Worm (Caenorhabditis elegans) whole organism, L1 larva: ENCODE measurements around the gene rcat-1.

Source experiments
- aly-2 ChIP-seq: fragments of 150-350 bp; optimal IDR thresholded peaks from 2 replicates; lab custom pipeline; 2014; ENCODE audit warnings: missing biosample characterization, missing genetic modification characterization
- efl-1 ChIP-seq, 4 experiments: fragments of 150-350 bp; optimal IDR thresholded peaks in 3 of 4; peaks in 1 of 4; 1 replicate in 1 of 4; 2 replicates in 3 of 4; lab custom pipeline; 2014; ENCODE audit warnings: missing biosample characterization in 2 of 4, missing genetic modification characterization in 2 of 4, missing genetic modification reagents in 2 of 4
- elt-3 ChIP-seq, 6 experiments: fragments of 150-350 bp in 1 of 6; sonication (generic microtip); optimal IDR thresholded peaks; 2 replicates each; lab custom pipeline; 2017 to 2018; ENCODE audit warnings: missing biosample characterization in 6 of 6, missing genetic modification characterization in 6 of 6, inconsistent platforms in 1 of 6
- fkh-10 ChIP-seq: sonication (generic microtip); optimal IDR thresholded peaks from 2 replicates; lab custom pipeline; 2017; ENCODE audit warnings: missing biosample characterization, missing genetic modification reagents, missing genetic modification characterization
- mdl-1 ChIP-seq, 2 experiments: fragments of 150-350 bp; optimal IDR thresholded peaks; 2 replicates each; lab custom pipeline; 2014 to 2017; ENCODE audit warnings: missing biosample characterization in 2 of 2, missing genetic modification characterization in 2 of 2, inconsistent platforms in 1 of 2
- nhr-237 ChIP-seq: fragments of 150-350 bp; optimal IDR thresholded peaks from 2 replicates; lab custom pipeline; 2014; ENCODE audit warnings: missing biosample characterization, missing genetic modification characterization
- tlp-1 ChIP-seq: fragments of 150-350 bp; optimal IDR thresholded peaks from 2 replicates; lab custom pipeline; 2014; ENCODE audit warnings: missing biosample characterization, missing genetic modification characterization
- unc-130 ChIP-seq: fragments of 150-350 bp; optimal IDR thresholded peaks from 2 replicates; lab custom pipeline; 2017; ENCODE audit warnings: missing biosample characterization, missing genetic modification characterization, inconsistent platforms
- unc-62 ChIP-seq: fragments of 150-350 bp; optimal IDR thresholded peaks from 2 replicates; lab custom pipeline; 2014; ENCODE audit warnings: missing biosample characterization, missing genetic modification reagents, missing genetic modification characterization
- xbp-1 ChIP-seq: sonication (generic microtip); optimal IDR thresholded peaks from 2 replicates; lab custom pipeline; 2016; ENCODE audit warnings: missing genetic modification characterization, missing compliant biosample characterization

DNA sequence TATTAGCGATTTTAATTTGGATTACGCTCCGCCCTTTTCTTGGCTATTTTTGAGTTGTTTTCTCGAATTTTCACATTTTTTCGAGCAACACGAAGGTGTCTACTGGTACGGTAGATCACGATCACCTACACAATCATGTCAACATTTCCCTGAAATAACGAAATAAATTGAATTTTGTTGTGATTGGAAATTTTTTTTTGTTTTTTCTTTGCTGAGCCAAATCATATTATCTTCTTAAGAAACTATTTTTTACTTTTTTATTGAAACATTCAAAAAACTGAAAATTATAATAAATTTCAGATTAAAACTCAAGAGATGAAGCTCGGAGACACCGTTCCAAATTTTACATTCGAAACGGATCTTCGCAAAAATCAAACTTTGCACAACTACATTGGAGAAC is 37.0 kb downstream of the rcat-1 start, which contains the start of gene prdx-6:
- TF ChIP-seq unc-62 (GFP tag; lab: Kevin White, UChicago) (no peak), nhr-237 (tag; lab: Kevin White, UChicago) (no peak), unc-130 (tag; lab: Kevin White, UChicago) (no peak), xbp-1 (tag; lab: Kevin White, UChicago) (no peak), efl-1 (optimal IDR thresholded peaks at IDR 0.05; lab: Kevin White, UChicago) (no peak), efl-1 (GFP tag; optimal IDR thresholded peaks at IDR 0.05 in 1 of 2; lab: Kevin White, UChicago) (no peak), mdl-1 (tag; optimal IDR thresholded peaks at IDR 0.05; lab: Kevin White, UChicago) (no peak), aly-2 (tag; lab: Kevin White, UChicago) (no peak), tlp-1 (tag; lab: Kevin White, UChicago) (no peak), elt-3 (tag; optimal IDR thresholded peaks at IDR 0.05; lab: Kevin White, UChicago) (no peak), fkh-10 (GFP tag; lab: Kevin White, UChicago) (no peak)
